Worm (Caenorhabditis elegans) whole organism, late embryonic: ENCODE data around the gene F40F9.3.

Source experiments
- F13H6.1 ChIP-seq: sonication (generic microtip); optimal IDR thresholded peaks from 2 replicates; lab custom pipeline; 2016; ENCODE audit warnings: missing genetic modification characterization, missing compliant biosample characterization
- K09A11.1 ChIP-seq: sonication (generic microtip); optimal IDR thresholded peaks from 2 replicates; lab custom pipeline; 2017; ENCODE audit warnings: antibody characterized with exemption, mild to moderate bottlenecking, missing genetic modification characterization, missing compliant biosample characterization; ENCODE audit not compliant: insufficient read depth
- T23F11.4 ChIP-seq: fragments of 200-800 bp; sonication (Bioruptor generic); optimal IDR thresholded peaks from 2 replicates; lab custom pipeline; 2018; ENCODE audit warnings: mild to moderate bottlenecking, missing genetic modification characterization, missing compliant biosample characterization
- ahr-1 ChIP-seq: sonication (generic microtip); optimal IDR thresholded peaks from 2 replicates; lab custom pipeline; 2016; ENCODE audit warnings: missing genetic modification characterization, missing compliant biosample characterization
- ceh-2 ChIP-seq: sonication (generic microtip); optimal IDR thresholded peaks from 2 replicates; lab custom pipeline; 2016; ENCODE audit warnings: missing genotype, missing genetic modification characterization, missing compliant biosample characterization
- ceh-22 ChIP-seq: sonication (generic microtip); optimal IDR thresholded peaks from 2 replicates; lab custom pipeline; 2017; ENCODE audit warnings: missing biosample characterization, missing genetic modification characterization
- ceh-30 ChIP-seq: fragments of 150-350 bp; optimal IDR thresholded peaks from 2 replicates; lab custom pipeline; 2014; ENCODE audit warnings: missing biosample characterization, missing genetic modification characterization
- ceh-31 ChIP-seq: sonication (generic microtip); optimal IDR thresholded peaks from 2 replicates; lab custom pipeline; 2016; ENCODE audit warnings: missing genetic modification characterization, missing compliant biosample characterization
- ceh-34 ChIP-seq: sonication (generic microtip); optimal IDR thresholded peaks from 2 replicates; lab custom pipeline; 2016; ENCODE audit warnings: mild to moderate bottlenecking, missing genetic modification characterization, missing compliant biosample characterization
- ceh-48 ChIP-seq: sonication (generic microtip); optimal IDR thresholded peaks from 2 replicates; lab custom pipeline; 2016; ENCODE audit warnings: missing genetic modification characterization, inconsistent platforms, missing compliant biosample characterization
- ceh-9 ChIP-seq: sonication (generic microtip); optimal IDR thresholded peaks from 2 replicates; lab custom pipeline; 2016; ENCODE audit warnings: mild to moderate bottlenecking, missing genetic modification characterization, inconsistent platforms, missing compliant biosample characterization
- dmd-4 ChIP-seq: sonication (generic microtip); optimal IDR thresholded peaks from 2 replicates; lab custom pipeline; 2016; ENCODE audit warnings: borderline replicate concordance, missing genetic modification characterization, missing compliant biosample characterization
- dve-1 ChIP-seq: sonication (generic microtip); optimal IDR thresholded peaks from 2 replicates; lab custom pipeline; 2017; ENCODE audit warnings: antibody characterized with exemption, mild to moderate bottlenecking, missing genetic modification characterization, missing compliant biosample characterization
- elt-2 ChIP-seq: sonication (generic microtip); optimal IDR thresholded peaks from 2 replicates; lab custom pipeline; 2016; ENCODE audit warnings: missing genetic modification reagents, missing genetic modification characterization, missing compliant biosample characterization
- fkh-10 ChIP-seq: fragments of 150-350 bp; optimal IDR thresholded peaks from 2 replicates; lab custom pipeline; 2014; ENCODE audit warnings: missing biosample characterization, missing genetic modification reagents, missing genetic modification characterization
- gmeb-2 ChIP-seq: sonication (generic microtip); optimal IDR thresholded peaks from 2 replicates; lab custom pipeline; 2016; ENCODE audit warnings: missing genetic modification characterization, inconsistent platforms, missing compliant biosample characterization
- hlh-15 ChIP-seq: sonication (generic microtip); optimal IDR thresholded peaks from 2 replicates; lab custom pipeline; 2016; ENCODE audit warnings: missing genetic modification characterization, missing compliant biosample characterization
- hlh-30 ChIP-seq: sonication (generic microtip); optimal IDR thresholded peaks from 2 replicates; lab custom pipeline; 2017; ENCODE audit warnings: antibody characterized with exemption, missing genetic modification characterization, missing compliant biosample characterization; ENCODE audit not compliant: insufficient read depth
- hlh-6 ChIP-seq: sonication (generic microtip); optimal IDR thresholded peaks from 2 replicates; lab custom pipeline; 2016; ENCODE audit warnings: missing genotype, missing genetic modification characterization, missing compliant biosample characterization
- lim-6 ChIP-seq: sonication (generic microtip); optimal IDR thresholded peaks from 2 replicates; lab custom pipeline; 2016; ENCODE audit warnings: missing genetic modification characterization, missing compliant biosample characterization
- lin-11 ChIP-seq: fragments of 200-800 bp; sonication (Bioruptor generic); optimal IDR thresholded peaks from 2 replicates; lab custom pipeline; 2018; ENCODE audit warnings: mild to moderate bottlenecking, missing genetic modification characterization, missing compliant biosample characterization
- madf-2 ChIP-seq: sonication (generic microtip); optimal IDR thresholded peaks from 2 replicates; lab custom pipeline; 2017; ENCODE audit warnings: missing genetic modification characterization, missing compliant biosample characterization
- nhr-11 ChIP-seq: fragments of 150-350 bp; optimal IDR thresholded peaks from 2 replicates; lab custom pipeline; 2014; ENCODE audit warnings: missing biosample characterization, missing genetic modification characterization
- odd-2 ChIP-seq: sonication (generic microtip); optimal IDR thresholded peaks from 2 replicates; lab custom pipeline; 2017; ENCODE audit warnings: antibody characterized with exemption, mild to moderate bottlenecking, missing genetic modification characterization, missing compliant biosample characterization
- pat-9 ChIP-seq: fragments of 200-800 bp; sonication (Bioruptor generic); optimal IDR thresholded peaks from 2 replicates; lab custom pipeline; 2018; ENCODE audit warnings: mild to moderate bottlenecking, missing genetic modification characterization, moderate library complexity, missing compliant biosample characterization
- pha-2 ChIP-seq: sonication (generic microtip); optimal IDR thresholded peaks from 2 replicates; lab custom pipeline; 2017; ENCODE audit warnings: mild to moderate bottlenecking, missing genetic modification characterization, missing compliant biosample characterization
- pha-4 ChIP-seq: fragments of 150-350 bp; optimal IDR thresholded peaks from 2 replicates; lab custom pipeline; 2018; ENCODE audit warnings: missing biosample characterization, missing genetic modification reagents, missing genetic modification characterization
- pqm-1 ChIP-seq: sonication (generic microtip); optimal IDR thresholded peaks from 2 replicates; lab custom pipeline; 2016; ENCODE audit warnings: missing genetic modification characterization, missing compliant biosample characterization
- pros-1 ChIP-seq: fragments of 150-350 bp; optimal IDR thresholded peaks from 2 replicates; lab custom pipeline; 2014; ENCODE audit warnings: missing biosample characterization, missing genetic modification reagents, missing genetic modification characterization
- ref-2 ChIP-seq: sonication (generic microtip); optimal IDR thresholded peaks from 2 replicates; lab custom pipeline; 2016; ENCODE audit warnings: missing genetic modification characterization, missing compliant biosample characterization
- sdc-2 ChIP-seq: sonication (generic microtip); optimal IDR thresholded peaks from 2 replicates; lab custom pipeline; 2016; ENCODE audit warnings: missing genotype, missing genetic modification characterization, missing compliant biosample characterization
- sox-2 ChIP-seq: fragments of 200-800 bp; sonication (Bioruptor generic); IDR thresholded peaks from 2 replicates; pipeline ENCODE4 v1.3.6; 2022; ENCODE audit warnings: missing genetic modification reagents, missing genetic modification characterization, missing compliant biosample characterization
- sox-4 ChIP-seq: sonication (generic microtip); optimal IDR thresholded peaks from 2 replicates; lab custom pipeline; 2017; ENCODE audit warnings: mild to moderate bottlenecking, missing genetic modification characterization, inconsistent platforms, missing compliant biosample characterization
- tbx-7 ChIP-seq: sonication (generic microtip); optimal IDR thresholded peaks from 2 replicates; lab custom pipeline; 2016; ENCODE audit warnings: missing genotype, missing genetic modification characterization, missing compliant biosample characterization
- unc-42 ChIP-seq: sonication (generic microtip); optimal IDR thresholded peaks from 2 replicates; lab custom pipeline; 2016; ENCODE audit warnings: missing genotype, missing genetic modification characterization, missing compliant biosample characterization
- unc-86 ChIP-seq: sonication (generic microtip); optimal IDR thresholded peaks from 2 replicates; lab custom pipeline; 2016; ENCODE audit warnings: missing genetic modification characterization, missing compliant biosample characterization

The F40F9.3 gene

ce11 chrV:9692109-9692581 is 22.9 kb upstream of the F40F9.3 start, which contains the start of gene ztf-9 (continued):
- no peak for TF ChIP-seq lin-11 (tag; lab: Kevin White, UChicago)
- TF ChIP-seq ceh-30 (tag; lab: Kevin White, UChicago) = no peak
- peak; percentile 83 for TF ChIP-seq pros-1 (tag; lab: Kevin White, UChicago)
- no peak for TF ChIP-seq odd-2 (tag; lab: Kevin White, UChicago)
- TF ChIP-seq ahr-1 = no peak
- TF ChIP-seq ceh-31 = peak; percentile 84
- TF ChIP-seq pha-4 (tag; lab: Kevin White, UChicago) = no peak
- TF ChIP-seq pat-9 (tag; lab: Kevin White, UChicago) = no peak
- TF ChIP-seq fkh-10 = no peak
- no peak for TF ChIP-seq hlh-15 (tag; lab: Kevin White, UChicago)
- TF ChIP-seq sox-4 (tag; lab: Kevin White, UChicago) = peak; percentile 17
- TF ChIP-seq ceh-22 (tag; lab: Kevin White, UChicago) = no peak
- TF ChIP-seq madf-2 = no peak
- peak; percentile 22 for TF ChIP-seq ref-2 (tag; lab: Kevin White, UChicago)
- TF ChIP-seq gmeb-2 = no peak
- TF ChIP-seq hlh-6 (tag; lab: Kevin White, UChicago) = no peak
- TF ChIP-seq ceh-48 (tag; lab: Kevin White, UChicago) = peak; percentile 11
- peak; percentile 15 for TF ChIP-seq unc-42 (tag; lab: Kevin White, UChicago)
- TF ChIP-seq hlh-30 (tag; lab: Kevin White, UChicago) = no peak
- no peak for TF ChIP-seq sox-2 (GFP tag; lab: Robert Waterston, UW)
- TF ChIP-seq dve-1 (tag; lab: Kevin White, UChicago) = no peak
- peak; percentile 18 for TF ChIP-seq F13H6.1

- TF ChIP-seq sdc-2 (tag; lab: Kevin White, UChicago) (no peak), tbx-7 (no peak), ceh-34 (tag; lab: Kevin White, UChicago) (no peak), lim-6 (tag; lab: Kevin White, UChicago) (no peak), unc-86 (tag; lab: Kevin White, UChicago) (no peak), nhr-11 (tag; lab: Kevin White, UChicago) (no peak), pha-2 (tag; lab: Kevin White, UChicago) (no peak), sox-4 (tag; lab: Kevin White, UChicago) (no peak), ceh-2 (tag; lab: Kevin White, UChicago) (no peak), ahr-1 (no peak)
Observed at ce11 chrV:9692649-9693112, 22.3 kb upstream of the F40F9.3 start, which contains the start of gene ZK287.7. TSS of gene ZK287.7 (plus strand) at chrV:9693062.

ce11 chrV:9696715-9697114 is 18.3 kb upstream of the F40F9.3 start, which contains the start of gene her-1:
TSS of gene her-1 (plus strand) at chrV:9697015.
- TF ChIP-seq K09A11.1 (tag; lab: Kevin White, UChicago) = no peak
- no peak for TF ChIP-seq pqm-1
- no peak for TF ChIP-seq ceh-31

- no peak for TF ChIP-seq ceh-9
- TF ChIP-seq elt-2 (tag; lab: Kevin White, UChicago) = peak; percentile 99
- TF ChIP-seq dmd-4 (tag; lab: Kevin White, UChicago) = no peak
Observed at ce11 chrV:9699216-9699615, 15.8 kb upstream of the F40F9.3 start.

ce11 chrV:9701861-9702260 is 13.1 kb upstream of the F40F9.3 start:
- TF ChIP-seq elt-2 (tag; lab: Kevin White, UChicago) = peak; percentile 35
- no peak for TF ChIP-seq T23F11.4
